Worm (Caenorhabditis elegans): ENCODE data around the gene pfk-1.1.

pfk-1.1 gene

DNA sequence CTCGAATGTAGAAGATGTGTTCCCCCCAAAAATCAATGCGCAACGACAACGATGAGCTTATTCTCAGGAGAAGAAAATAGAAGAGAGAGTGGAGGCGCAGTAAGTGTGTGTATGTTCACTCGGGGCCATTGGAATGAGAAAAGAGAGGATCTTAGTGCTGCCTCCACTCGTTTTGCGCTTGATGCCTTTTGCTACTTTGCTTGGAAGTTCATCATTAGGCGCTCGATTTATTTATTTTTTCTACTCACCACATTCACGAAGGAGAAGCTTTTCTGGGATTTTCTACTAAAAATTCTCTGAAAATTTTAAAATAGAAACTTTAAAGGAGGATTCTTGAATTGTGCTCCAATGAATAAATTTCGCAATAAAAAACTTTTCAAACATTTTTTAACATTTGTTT, 42.4 kb upstream of the pfk-1.1 start, which contains the start of gene F52B10.3:
TSS of gene F52B10.3 (minus strand) at position 101 of the 400 bp plus-strand sequence.
- TF ChIP-seq ceh-58 (GFP tag; IDR thresholded peaks at IDR 0.05) (no peak), cebp-1 (GFP tag; IDR thresholded peaks at IDR 0.05) (no peak), cebp-1 (tag; optimal IDR thresholded peaks at IDR 0.05) (peak; percentile 40)

DNA sequence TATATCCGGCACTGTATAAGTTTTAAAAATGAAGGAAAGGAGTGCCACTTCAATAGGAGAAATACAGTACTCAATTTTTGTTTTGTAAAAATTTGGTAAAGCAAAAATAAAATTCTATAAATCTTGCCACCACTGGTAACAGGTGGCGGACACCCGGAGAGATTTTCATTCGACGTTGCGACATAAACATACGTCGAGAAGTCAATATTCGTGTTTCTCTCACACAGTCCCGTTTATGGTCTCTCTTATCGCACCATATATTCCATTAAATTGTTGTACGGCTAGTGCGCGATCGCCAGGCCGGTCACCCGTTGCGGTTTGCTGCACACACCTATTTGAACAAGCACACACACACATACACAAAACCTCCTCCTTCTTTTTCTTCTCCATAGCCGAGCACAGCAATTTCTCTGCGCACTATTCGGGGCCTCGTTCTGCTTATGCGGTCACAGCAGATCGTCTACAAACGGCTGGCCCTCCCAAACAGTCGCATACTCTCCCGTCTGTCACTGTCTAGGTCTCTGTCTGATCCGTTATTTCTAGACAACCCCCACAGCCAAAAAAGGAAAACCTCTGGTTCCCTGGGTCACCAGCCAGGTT, 39.7 kb upstream of the pfk-1.1 start:
- TF ChIP-seq B0336.3 (GFP tag; IDR thresholded peaks at IDR 0.05) (no peak), nfyb-1 (GFP tag; IDR thresholded peaks at IDR 0.05) (0 out of 2 replicates have a peak, but pooled peaks have one; percentile 21)

DNA sequence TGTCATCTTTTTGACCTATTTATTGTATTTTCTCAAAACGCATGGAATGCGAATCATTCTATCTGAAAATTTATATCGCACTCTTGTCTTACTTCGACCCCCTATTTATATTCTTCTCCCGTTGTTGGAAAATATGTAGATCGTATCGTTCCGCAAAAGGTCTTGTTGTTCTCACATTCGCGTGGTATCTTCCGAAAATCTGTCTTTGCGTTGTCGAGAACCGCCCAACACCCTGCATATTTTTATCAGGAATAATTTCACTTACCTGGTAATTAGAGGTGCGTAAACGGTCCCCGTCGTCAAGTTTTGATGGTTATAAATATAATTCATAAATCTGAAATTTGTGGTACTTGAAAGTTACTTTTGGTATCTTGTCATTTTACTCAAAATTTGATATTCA, 37.8 kb upstream of the pfk-1.1 start:
- TF ChIP-seq nhr-27 (tag; optimal IDR thresholded peaks at IDR 0.05) = no peak
- TF ChIP-seq C17E4.6 (GFP tag; IDR thresholded peaks at IDR 0.05) = no peak
- no peak for TF ChIP-seq lir-1 (GFP tag; conservative IDR thresholded peaks at IDR 0.05)
- TF ChIP-seq somi-1 (GFP tag; optimal IDR thresholded peaks at IDR 0.05) = no peak
- no peak for TF ChIP-seq Y56A3A.18 (GFP tag; IDR thresholded peaks at IDR 0.05)
- no peak for TF ChIP-seq nfyb-1 (GFP tag; IDR thresholded peaks at IDR 0.05)

DNA sequence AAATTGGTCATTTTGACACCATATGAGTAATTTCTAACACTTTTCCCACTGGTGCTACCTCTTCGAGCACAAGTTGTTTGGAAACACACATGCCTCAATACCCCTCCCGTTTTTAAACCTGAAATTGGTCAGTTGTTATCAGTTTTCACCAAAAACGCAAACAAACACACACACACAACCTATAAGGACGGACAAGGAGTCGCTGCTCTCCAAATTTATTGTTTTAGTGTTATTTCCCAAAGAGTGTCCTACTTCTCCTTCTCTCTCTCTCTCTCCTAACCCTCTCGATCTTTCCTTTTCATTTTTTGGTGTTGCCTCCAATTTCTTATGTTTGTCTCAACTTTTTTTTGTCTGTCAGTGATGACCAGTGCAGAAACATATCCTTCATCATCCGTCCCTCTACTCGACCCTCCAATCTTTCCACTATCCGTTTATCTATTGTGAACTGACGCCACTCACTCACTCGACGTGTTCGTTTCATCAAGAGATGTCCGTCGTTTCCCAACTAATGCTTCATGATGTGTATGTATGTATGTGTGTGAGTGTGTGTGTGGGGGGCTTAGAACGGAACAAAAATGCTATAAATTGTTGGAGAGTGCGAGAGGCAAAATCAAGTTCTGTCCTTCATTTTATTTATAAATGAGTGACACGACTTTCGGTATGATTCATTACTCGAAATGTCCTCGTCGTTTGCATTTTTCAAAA, 36.8 kb upstream of the pfk-1.1 start:
- TF ChIP-seq cebp-1 (GFP tag; IDR thresholded peaks at IDR 0.05) = no peak
- peak; percentile 1 for TF ChIP-seq cebp-1 (tag; optimal IDR thresholded peaks at IDR 0.05)
- TF ChIP-seq sea-2 (GFP tag; IDR thresholded peaks at IDR 0.05) = no peak
- TF ChIP-seq nhr-80 (tag; optimal IDR thresholded peaks at IDR 0.05) = peak; percentile 56

DNA sequence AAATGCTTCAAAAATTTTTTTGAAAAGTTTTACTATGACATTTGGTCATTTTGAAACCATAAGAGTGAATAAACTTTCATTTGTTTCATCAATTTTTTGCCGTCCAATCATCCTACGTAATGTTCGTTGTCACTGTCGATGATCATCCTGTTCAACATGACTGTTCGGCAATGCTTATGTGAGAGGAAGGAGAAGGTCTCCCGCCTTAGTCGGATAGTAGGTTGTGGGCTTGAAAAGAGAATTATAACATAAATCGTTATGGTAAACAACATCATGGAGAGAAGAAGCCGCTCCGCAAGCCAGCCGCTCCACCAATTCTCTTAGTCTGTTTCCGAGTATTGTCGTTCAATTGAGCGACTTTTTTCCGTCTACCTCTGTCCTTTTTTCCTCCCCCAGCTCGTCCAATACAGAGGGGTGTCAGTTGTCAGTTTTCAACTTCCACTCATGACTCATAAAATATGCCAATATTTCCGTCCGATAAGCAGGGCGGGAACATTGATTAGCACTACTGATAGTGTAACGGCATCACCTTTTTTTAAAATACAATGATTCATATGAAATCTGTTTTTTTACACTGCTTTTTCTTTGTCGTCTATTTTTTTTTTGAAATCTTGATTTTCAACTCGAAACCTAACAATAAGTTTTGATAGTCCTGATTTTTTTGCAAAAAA, 34.5 kb upstream of the pfk-1.1 start:
- TF ChIP-seq nhr-80 (tag; optimal IDR thresholded peaks at IDR 0.05) (peak; percentile 77), T26A5.8 (tag; optimal IDR thresholded peaks at IDR 0.05) (no peak)

- TF ChIP-seq lsl-1 (GFP tag; optimal IDR thresholded peaks at IDR 0.05) = no peak
- 0 out of 2 replicates have a peak, but pooled peaks have one; percentile 15 for TF ChIP-seq dox-1 (GFP tag; IDR thresholded peaks at IDR 0.05)
- TF ChIP-seq zfh-2 (GFP tag; conservative IDR thresholded peaks at IDR 0.05) = peak; percentile 90
- no peak for TF ChIP-seq T07F8.4 (tag; optimal IDR thresholded peaks at IDR 0.05)
- TF ChIP-seq hlh-26 (GFP tag; conservative IDR thresholded peaks at IDR 0.05) = no peak
- TF ChIP-seq egrh-3 (GFP tag; IDR thresholded peaks at IDR 0.05) = peak; percentile 74; the same call in 1 of the 2 replicates
- no peak for TF ChIP-seq nfyb-1 (GFP tag; IDR thresholded peaks at IDR 0.05)
- TF ChIP-seq snpc-1.1 (tag; optimal IDR thresholded peaks at IDR 0.05; ENCODE audit: insufficient read depth) = no peak
- TF ChIP-seq nfya-1 (tag; optimal IDR thresholded peaks at IDR 0.05; ENCODE audit: borderline replicate concordance, insufficient read depth) = no peak
These were observed 33.3 kb upstream of the pfk-1.1 start for ce11 chrX:2907296-2907873.

DNA sequence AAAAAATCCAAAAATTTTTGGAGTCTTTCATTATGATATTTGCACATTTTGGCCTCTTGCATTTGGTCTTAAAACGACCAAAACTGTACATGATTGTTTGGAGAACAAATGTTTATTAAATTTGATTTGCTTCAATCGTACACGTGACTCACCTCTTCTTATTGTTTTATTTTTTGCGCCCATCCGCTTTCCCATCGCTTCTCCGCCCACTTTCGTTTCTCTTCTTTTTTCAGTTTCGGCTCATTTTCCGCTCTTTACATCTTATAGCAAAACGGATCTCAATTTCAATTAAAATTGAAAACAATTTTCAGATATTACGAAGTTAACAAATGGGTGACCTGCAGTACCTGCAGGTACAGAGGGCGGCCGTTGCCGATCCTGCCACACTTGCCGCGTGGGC, 31.4 kb upstream of the pfk-1.1 start, which contains the start of gene nmy-1:
TSS of gene nmy-1 (plus strand) at position 301 of the 400 bp plus-strand sequence.
- TF ChIP-seq let-526 (GFP tag; IDR thresholded peaks at IDR 0.05) (no peak), lin-54 (GFP tag; optimal IDR thresholded peaks at IDR 0.05) (no peak), zfh-2 (GFP tag; conservative IDR thresholded peaks at IDR 0.05) (peak; percentile 56; the same call in 1 of the 2 replicates), ama-1 (optimal IDR thresholded peaks at IDR 0.05) (no peak), ama-1 (GFP tag; optimal IDR thresholded peaks at IDR 0.05) (no peak)
